Worm (Caenorhabditis elegans) whole organism, late embryonic: Measurements from ENCODE around the gene zen-4.
A peak's percentile ranks its signal among the peaks of the same experiment; 100 is the strongest.

Source experiments
- K02D7.2 ChIP-seq: sonication (generic microtip); optimal IDR thresholded peaks from 2 replicates; lab custom pipeline; 2017; ENCODE audit warnings: mild to moderate bottlenecking, missing genetic modification characterization, missing compliant biosample characterization
- ceh-19 ChIP-seq: fragments of 200-800 bp; sonication (Bioruptor generic); optimal IDR thresholded peaks from 2 replicates; lab custom pipeline; 2018; ENCODE audit warnings: mild to moderate bottlenecking, missing genetic modification characterization, missing compliant biosample characterization
- ceh-24 ChIP-seq: sonication (generic microtip); optimal IDR thresholded peaks from 2 replicates; lab custom pipeline; 2016; ENCODE audit warnings: mild to moderate bottlenecking, missing genetic modification characterization, missing compliant biosample characterization
- ceh-9 ChIP-seq: sonication (generic microtip); optimal IDR thresholded peaks from 2 replicates; lab custom pipeline; 2016; ENCODE audit warnings: mild to moderate bottlenecking, missing genetic modification characterization, inconsistent platforms, missing compliant biosample characterization
- che-1 ChIP-seq: sonication (generic microtip); optimal IDR thresholded peaks from 2 replicates; lab custom pipeline; 2016; ENCODE audit warnings: mild to moderate bottlenecking, missing genetic modification characterization, missing compliant biosample characterization
- eyg-1 ChIP-seq: sonication (generic microtip); optimal IDR thresholded peaks from 2 replicates; lab custom pipeline; 2016; ENCODE audit warnings: missing genotype, missing genetic modification characterization, missing compliant biosample characterization
- gmeb-2 ChIP-seq: sonication (generic microtip); optimal IDR thresholded peaks from 2 replicates; lab custom pipeline; 2016; ENCODE audit warnings: missing genetic modification characterization, inconsistent platforms, missing compliant biosample characterization
- hlh-13 ChIP-seq: fragments of 200-800 bp; sonication (Bioruptor generic); optimal IDR thresholded peaks from 2 replicates; lab custom pipeline; 2018; ENCODE audit warnings: mild to moderate bottlenecking, missing genetic modification characterization, missing compliant biosample characterization
- hlh-6 ChIP-seq: sonication (generic microtip); optimal IDR thresholded peaks from 2 replicates; lab custom pipeline; 2016; ENCODE audit warnings: missing genotype, missing genetic modification characterization, missing compliant biosample characterization
- mec-3 ChIP-seq: sonication (generic microtip); optimal IDR thresholded peaks from 2 replicates; lab custom pipeline; 2016; ENCODE audit warnings: borderline replicate concordance, missing genetic modification characterization, missing compliant biosample characterization
- nfya-1 ChIP-seq: sonication (generic microtip); optimal IDR thresholded peaks from 2 replicates; lab custom pipeline; 2017; ENCODE audit warnings: missing genetic modification characterization, mild to moderate bottlenecking, missing compliant biosample characterization, antibody characterized with exemption, moderate library complexity
- nhr-11 ChIP-seq: fragments of 150-350 bp; optimal IDR thresholded peaks from 2 replicates; lab custom pipeline; 2014; ENCODE audit warnings: missing biosample characterization, missing genetic modification characterization
- pag-3 ChIP-seq: sonication (generic microtip); optimal IDR thresholded peaks from 2 replicates; lab custom pipeline; 2016; ENCODE audit warnings: missing compliant biosample characterization, missing genetic modification characterization, borderline replicate concordance
- pax-1 ChIP-seq: fragments of 150-350 bp; optimal IDR thresholded peaks from 2 replicates; lab custom pipeline; 2014; ENCODE audit warnings: missing biosample characterization, missing genetic modification characterization
- sdc-2 ChIP-seq: sonication (generic microtip); optimal IDR thresholded peaks from 2 replicates; lab custom pipeline; 2016; ENCODE audit warnings: missing genotype, missing genetic modification characterization, missing compliant biosample characterization
- syd-9 ChIP-seq: sonication (generic microtip); optimal IDR thresholded peaks from 2 replicates; lab custom pipeline; 2016; ENCODE audit warnings: mild to moderate bottlenecking, missing genetic modification characterization, moderate library complexity, missing compliant biosample characterization
- unc-3 ChIP-seq, 2 experiments: fragments of 200-800 bp in 1 of 2; sonication (Bioruptor generic) in 1 of 2; sonication (generic microtip) in 1 of 2; conservative IDR thresholded peaks in 1 of 2; optimal IDR thresholded peaks in 1 of 2; 2 replicates each; pipeline versions ENCODE4 v1.3.6 to Lab custom; 2016 to 2022; ENCODE audit warnings: missing compliant biosample characterization in 2 of 2, missing genetic modification characterization in 2 of 2, missing genetic modification reagents in 1 of 2
- unc-86 ChIP-seq: sonication (generic microtip); optimal IDR thresholded peaks from 2 replicates; lab custom pipeline; 2016; ENCODE audit warnings: missing genetic modification characterization, missing compliant biosample characterization

The zen-4 gene

DNA sequence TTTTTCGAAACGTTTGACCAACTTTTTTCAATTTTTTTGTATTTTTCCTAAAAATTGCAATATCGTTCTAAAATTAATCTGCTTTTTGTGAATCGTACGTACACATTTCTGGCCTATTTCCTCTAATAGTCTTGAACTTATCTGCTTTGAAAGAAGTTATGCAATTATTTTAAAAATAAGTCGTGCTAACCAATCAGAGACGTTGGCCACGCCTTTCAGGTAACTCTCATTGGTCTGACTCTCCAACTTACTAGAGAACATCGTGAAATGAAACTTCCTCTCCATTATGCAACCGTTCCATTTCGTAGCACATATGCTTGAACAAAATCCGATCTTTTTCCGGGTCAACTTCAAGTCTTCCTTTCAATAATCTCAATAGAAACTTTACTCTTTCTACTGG is 41.6 kb downstream of the zen-4 start:
- TF ChIP-seq unc-86 (tag; lab: Kevin White, UChicago), result no peak
- peak; percentile 63 for TF ChIP-seq nfya-1 (tag; lab: Kevin White, UChicago)

DNA sequence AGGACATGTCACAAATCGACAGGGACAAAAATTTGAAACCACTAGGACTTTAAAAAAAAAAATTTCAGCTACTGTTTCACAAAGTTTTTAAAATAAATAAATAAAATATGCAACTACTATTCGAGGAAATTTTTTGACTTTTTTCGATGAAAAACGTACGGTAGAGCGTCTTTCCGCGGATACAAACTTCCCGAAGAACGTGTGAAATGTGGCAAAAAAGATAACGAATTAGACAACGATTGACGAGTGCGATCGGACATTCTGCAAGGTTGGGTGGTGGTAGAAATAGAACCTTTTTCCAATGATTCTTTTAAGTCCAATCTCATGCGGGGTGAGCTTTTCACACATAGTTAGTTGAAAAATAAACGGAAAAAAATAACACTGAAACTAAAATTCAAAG is 47.8 kb downstream of the zen-4 start:
- no peak for TF ChIP-seq gmeb-2
- TF ChIP-seq pax-1, result no peak
- no peak for TF ChIP-seq ceh-9 (tag; lab: Kevin White, UChicago)
- no peak for TF ChIP-seq hlh-13 (GFP tag; lab: Kevin White, UChicago)
- TF ChIP-seq ceh-19 (GFP tag; lab: Kevin White, UChicago), result no peak
- no peak for TF ChIP-seq syd-9 (tag; lab: Kevin White, UChicago)
- TF ChIP-seq che-1, result no peak
- TF ChIP-seq mec-3, result no peak
- TF ChIP-seq unc-3 (GFP tag; conservative IDR thresholded peaks at IDR 0.05; lab: Robert Waterston, UW), result no peak
- no peak for TF ChIP-seq unc-3 (tag; optimal IDR thresholded peaks at IDR 0.05; lab: Kevin White, UChicago)
- TF ChIP-seq nhr-11 (tag; lab: Kevin White, UChicago), result no peak
- no peak for TF ChIP-seq sdc-2 (tag; lab: Kevin White, UChicago)
- no peak for TF ChIP-seq ceh-24 (tag; lab: Kevin White, UChicago)
- no peak for TF ChIP-seq nfya-1 (tag; lab: Kevin White, UChicago)
- TF ChIP-seq hlh-6, result no peak
- TF ChIP-seq eyg-1, result no peak
- no peak for TF ChIP-seq K02D7.2 (tag; lab: Kevin White, UChicago)
- no peak for TF ChIP-seq pag-3 (tag; lab: Kevin White, UChicago)
